Fruit fly (Drosophila melanogaster) whole organism, pupa: ENCODE results near the gene CG15756.

Source experiments
- CG10348 ChIP-seq: fragments of 200-800 bp; sonication (Bioruptor generic); IDR thresholded peaks from 2 replicates; pipeline ENCODE4 v1.3.6; 2022; ENCODE audit warnings: missing biosample characterization, missing genetic modification characterization
- CG12605 ChIP-seq: fragments of 200-800 bp; sonication (Bioruptor generic); IDR thresholded peaks from 2 replicates; pipeline ENCODE4 v1.3.6; 2022; ENCODE audit warnings: missing biosample characterization, missing genetic modification characterization
- CG13204 ChIP-seq: fragments of 200-800 bp; sonication (Bioruptor generic); optimal IDR thresholded peaks from 2 replicates; lab custom pipeline; 2018; ENCODE audit warnings: missing biosample characterization, mild to moderate bottlenecking, missing genetic modification characterization, moderate library complexity
- CG14655 ChIP-seq: fragments of 200-800 bp; sonication (Bioruptor generic); optimal IDR thresholded peaks from 3 replicates; lab custom pipeline; 2017; ENCODE audit warnings: mild to moderate bottlenecking, missing biosample characterization, missing genetic modification reagents, missing genetic modification characterization
- CG15710 ChIP-seq: fragments of 200-800 bp; sonication (Bioruptor generic); optimal IDR thresholded peaks from 2 replicates; lab custom pipeline; 2018; ENCODE audit warnings: missing biosample characterization, mild to moderate bottlenecking, missing genetic modification characterization, moderate library complexity
- CG17806 ChIP-seq: fragments of 200-800 bp; sonication (Bioruptor generic); optimal IDR thresholded peaks from 2 replicates; lab custom pipeline; 2018; ENCODE audit warnings: missing biosample characterization, mild to moderate bottlenecking, missing genetic modification characterization, moderate library complexity
- CG32121 ChIP-seq: fragments of 200-800 bp; sonication (Bioruptor generic); IDR thresholded peaks from 2 replicates; pipeline ENCODE4 v1.3.6; 2022; ENCODE audit warnings: missing biosample characterization, missing genetic modification characterization
- CG34367 ChIP-seq: fragments of 200-800 bp; sonication (Bioruptor generic); optimal IDR thresholded peaks from 2 replicates; lab custom pipeline; 2018; ENCODE audit warnings: missing biosample characterization, mild to moderate bottlenecking, missing genetic modification characterization
- CG4496 ChIP-seq: fragments of 200-800 bp; sonication (Bioruptor generic); IDR thresholded peaks from 3 replicates; pipeline ENCODE4 v1.3.6; 2022; ENCODE audit warnings: missing biosample characterization, missing genetic modification characterization
- CG8159 ChIP-seq: fragments of 200-800 bp; sonication (Bioruptor generic); optimal IDR thresholded peaks from 3 replicates; lab custom pipeline; 2018; ENCODE audit warnings: missing biosample characterization, mild to moderate bottlenecking, missing genetic modification characterization, moderate library complexity
- CG8301 ChIP-seq: fragments of 200-800 bp; sonication (Bioruptor generic); optimal IDR thresholded peaks from 2 replicates; lab custom pipeline; 2018; ENCODE audit warnings: missing biosample characterization, mild to moderate bottlenecking, missing genetic modification characterization
- CG9948 ChIP-seq: fragments of 200-800 bp; sonication (Bioruptor generic); optimal IDR thresholded peaks from 2 replicates; lab custom pipeline; 2018; ENCODE audit warnings: missing biosample characterization, mild to moderate bottlenecking, missing genetic modification characterization, moderate library complexity
- D1 ChIP-seq: fragments of 200-800 bp; sonication (Bioruptor generic); optimal IDR thresholded peaks from 2 replicates; lab custom pipeline; 2018; ENCODE audit warnings: missing biosample characterization, mild to moderate bottlenecking, missing genetic modification characterization, moderate library complexity
- EcR ChIP-seq: fragments of 200-800 bp; sonication (Bioruptor generic); optimal IDR thresholded peaks from 3 replicates; lab custom pipeline; 2019; ENCODE audit warnings: missing biosample characterization, missing genetic modification characterization, mild to moderate bottlenecking, moderate library complexity, missing genetic modification reagents
- Ets98B ChIP-seq: fragments of 200-800 bp; sonication (Bioruptor generic); IDR thresholded peaks from 2 replicates; pipeline ENCODE4 v1.3.6; 2022; ENCODE audit warnings: missing biosample characterization, missing genetic modification characterization
- Pif1A ChIP-seq: fragments of 200-800 bp; sonication (Bioruptor generic); optimal IDR thresholded peaks from 3 replicates; lab custom pipeline; 2016; ENCODE audit warnings: missing biosample characterization, missing genetic modification characterization
- Pif1B ChIP-seq: fragments of 200-800 bp; sonication (Bioruptor generic); optimal IDR thresholded peaks from 3 replicates; lab custom pipeline; 2016; ENCODE audit warnings: missing biosample characterization, missing genetic modification characterization
- Snoo ChIP-seq: fragments of 200-800 bp; sonication (Bioruptor generic); optimal IDR thresholded peaks from 3 replicates; lab custom pipeline; 2017; ENCODE audit warnings: missing biosample characterization, mild to moderate bottlenecking, missing genetic modification characterization, inconsistent platforms
- fd96Ca ChIP-seq: fragments of 200-800 bp; sonication (Bioruptor generic); IDR thresholded peaks from 3 replicates; pipeline ENCODE4 v1.3.6; 2022; ENCODE audit warnings: missing biosample characterization, missing genetic modification characterization
- gl ChIP-seq: fragments of 200-800 bp; sonication (Bioruptor generic); optimal IDR thresholded peaks from 2 replicates; lab custom pipeline; 2018; ENCODE audit warnings: missing biosample characterization, mild to moderate bottlenecking, missing genetic modification characterization
- rn ChIP-seq: fragments of 200-800 bp; sonication (Bioruptor generic); IDR thresholded peaks from 2 replicates; pipeline ENCODE4 v1.3.6; 2022; ENCODE audit warnings: missing biosample characterization, missing genetic modification characterization

The CG15756 gene

dm6 chrX:13534100-13534499, at the start of gene CG15756:
Gene CG15756 (plus strand): TSS chrX:13534400.
- TF ChIP-seq CG4496 (GFP tag; lab: Robert Waterston, UW) (no peak), CG9948 (no peak), Ets98B (GFP tag; lab: Robert Waterston, UW) (no peak), CG10348 (GFP tag; lab: Robert Waterston, UW) (no peak), CG32121 (GFP tag; lab: Robert Waterston, UW) (no peak), rn (no peak), CG17806 (tag; lab: Kevin White, UChicago) (no peak), CG15710 (tag; lab: Kevin White, UChicago) (no peak), CG14655 (GFP tag; lab: Kevin White, UChicago) (no peak), Pif1A (GFP tag; lab: Kevin White, UChicago) (no peak), CG12605 (GFP tag; lab: Robert Waterston, UW) (no peak), CG8301 (tag; lab: Kevin White, UChicago) (no peak)

dm6 chrX:13527706-13528105, 6.5 kb upstream of the CG15756 start, which contains the start of gene CG15754:
Gene CG15754 (plus strand): TSS chrX:13528006.
- no peak for TF ChIP-seq CG34367
- no peak for TF ChIP-seq gl (tag; lab: Kevin White, UChicago)
- TF ChIP-seq D1 (tag; lab: Kevin White, UChicago), result no peak
- TF ChIP-seq Pif1B (GFP tag; lab: Kevin White, UChicago), result no peak
- TF ChIP-seq EcR, result no peak

dm6 chrX:13529673-13530072, 4.5 kb upstream of the CG15756 start:
- TF ChIP-seq Ets98B (GFP tag; lab: Robert Waterston, UW) (0 out of 2 replicates have a peak, but pooled peaks have one; percentile 8), CG15710 (tag; lab: Kevin White, UChicago) (no peak), CG14655 (GFP tag; lab: Kevin White, UChicago) (peak; percentile 0), Snoo (tag; lab: Kevin White, UChicago) (peak; percentile 29), CG34367 (no peak)

dm6 chrX:13530199-13530788, 3.9 kb upstream of the CG15756 start, which contains the start of gene CG44428:
Gene CG44428 (minus strand): TSS chrX:13530249.
- TF ChIP-seq Pif1B (GFP tag; lab: Kevin White, UChicago) (no peak), EcR (no peak), CG32121 (GFP tag; lab: Robert Waterston, UW) (no peak), CG12605 (GFP tag; lab: Robert Waterston, UW) (no peak), CG8301 (tag; lab: Kevin White, UChicago) (no peak), CG9948 (no peak), CG17806 (tag; lab: Kevin White, UChicago) (no peak), CG14655 (GFP tag; lab: Kevin White, UChicago) (no peak), gl (tag; lab: Kevin White, UChicago) (no peak), D1 (tag; lab: Kevin White, UChicago) (no peak), CG4496 (GFP tag; lab: Robert Waterston, UW) (no peak), Ets98B (GFP tag; lab: Robert Waterston, UW) (no peak), fd96Ca (GFP tag; lab: Robert Waterston, UW) (no peak), rn (no peak)

- no peak for TF ChIP-seq CG4496 (GFP tag; lab: Robert Waterston, UW)
- TF ChIP-seq CG34367, result peak; percentile 5
- TF ChIP-seq fd96Ca (GFP tag; lab: Robert Waterston, UW), result no peak
- peak; percentile 11 for TF ChIP-seq CG14655 (GFP tag; lab: Kevin White, UChicago)
- peak; percentile 41 for TF ChIP-seq CG8159 (tag; lab: Kevin White, UChicago)
- no peak for TF ChIP-seq CG10348 (GFP tag; lab: Robert Waterston, UW)
- no peak for TF ChIP-seq CG12605 (GFP tag; lab: Robert Waterston, UW)
- peak; percentile 39 for TF ChIP-seq CG15710 (tag; lab: Kevin White, UChicago)
- TF ChIP-seq CG32121 (GFP tag; lab: Robert Waterston, UW), result no peak
- TF ChIP-seq CG8301 (tag; lab: Kevin White, UChicago), result no peak
- no peak for TF ChIP-seq CG13204 (GFP tag; lab: Kevin White, UChicago)
- peak; percentile 20 for TF ChIP-seq CG17806 (tag; lab: Kevin White, UChicago)
- no peak for TF ChIP-seq Ets98B (GFP tag; lab: Robert Waterston, UW)
- peak; percentile 15 for TF ChIP-seq CG9948
- no peak for TF ChIP-seq gl (tag; lab: Kevin White, UChicago)
Measured at dm6 chrX:13536776-13537175, 2.6 kb downstream of the CG15756 start.

dm6 chrX:13539448-13539847, 5.2 kb downstream of the CG15756 start:
- TF ChIP-seq fd96Ca (GFP tag; lab: Robert Waterston, UW), result no peak
- no peak for TF ChIP-seq Pif1B (GFP tag; lab: Kevin White, UChicago)
- TF ChIP-seq CG8159 (tag; lab: Kevin White, UChicago), result peak; percentile 1
- TF ChIP-seq CG10348 (GFP tag; lab: Robert Waterston, UW), result no peak
- TF ChIP-seq CG12605 (GFP tag; lab: Robert Waterston, UW), result no peak
- TF ChIP-seq CG8301 (tag; lab: Kevin White, UChicago), result no peak
- no peak for TF ChIP-seq CG4496 (GFP tag; lab: Robert Waterston, UW)
- no peak for TF ChIP-seq CG32121 (GFP tag; lab: Robert Waterston, UW)
- TF ChIP-seq CG9948, result peak; percentile 24
- no peak for TF ChIP-seq EcR
- TF ChIP-seq rn, result no peak
- no peak for TF ChIP-seq Snoo (tag; lab: Kevin White, UChicago)
- no peak for TF ChIP-seq Pif1A (GFP tag; lab: Kevin White, UChicago)
- no peak for TF ChIP-seq CG13204 (GFP tag; lab: Kevin White, UChicago)
- no peak for TF ChIP-seq gl (tag; lab: Kevin White, UChicago)
- peak; percentile 9 for TF ChIP-seq CG34367
- no peak for TF ChIP-seq CG15710 (tag; lab: Kevin White, UChicago)
- no peak for TF ChIP-seq D1 (tag; lab: Kevin White, UChicago)
- peak; percentile 26 for TF ChIP-seq CG17806 (tag; lab: Kevin White, UChicago)
- no peak for TF ChIP-seq Ets98B (GFP tag; lab: Robert Waterston, UW)
- peak; percentile 25 for TF ChIP-seq CG14655 (GFP tag; lab: Kevin White, UChicago)
